Worm (Caenorhabditis elegans) whole organism, L2 larva: ENCODE results near the gene algn-9.

Experiments used
- C34F6.9 ChIP-seq: fragments of 150-350 bp; optimal IDR thresholded peaks from 2 replicates; lab custom pipeline; 2014; ENCODE audit warnings: missing biosample characterization, missing genetic modification characterization
- F13H6.1 ChIP-seq: sonication (generic microtip); optimal IDR thresholded peaks from 2 replicates; lab custom pipeline; 2016; ENCODE audit warnings: missing genetic modification characterization, missing compliant biosample characterization
- R02D3.7 ChIP-seq: fragments of 150-350 bp; optimal IDR thresholded peaks from 2 replicates; lab custom pipeline; 2014; ENCODE audit warnings: missing biosample characterization, missing genetic modification characterization
- Y55F3AM.14 ChIP-seq: fragments of 200-800 bp; sonication (Bioruptor generic); optimal IDR thresholded peaks from 2 replicates; lab custom pipeline; 2018; ENCODE audit warnings: mild to moderate bottlenecking, missing genetic modification characterization, missing compliant biosample characterization
- ZK546.5 ChIP-seq: sonication (generic microtip); optimal IDR thresholded peaks from 2 replicates; lab custom pipeline; 2017; ENCODE audit warnings: missing biosample characterization, missing genetic modification characterization
- alr-1 ChIP-seq: fragments of 150-350 bp; optimal IDR thresholded peaks from 2 replicates; lab custom pipeline; 2014; ENCODE audit warnings: missing biosample characterization, missing genetic modification characterization
- aly-2 ChIP-seq: fragments of 150-350 bp; optimal IDR thresholded peaks from 2 replicates; lab custom pipeline; 2014; ENCODE audit warnings: missing biosample characterization, missing genetic modification characterization
- ama-1 ChIP-seq: fragments of 150-350 bp; optimal IDR thresholded peaks from 2 replicates; lab custom pipeline; 2018; ENCODE audit warnings: inconsistent platforms
- blmp-1 ChIP-seq: sonication (generic microtip); optimal IDR thresholded peaks from 2 replicates; lab custom pipeline; 2017; ENCODE audit warnings: missing genetic modification characterization, mild to moderate bottlenecking, missing compliant biosample characterization, antibody characterized with exemption, moderate library complexity; ENCODE audit not compliant: insufficient read depth
- ceh-16 ChIP-seq: fragments of 150-350 bp; optimal IDR thresholded peaks from 2 replicates; lab custom pipeline; 2014; ENCODE audit warnings: missing biosample characterization, missing genetic modification characterization
- ceh-82 ChIP-seq: fragments of 150-350 bp; optimal IDR thresholded peaks from 2 replicates; lab custom pipeline; 2014; ENCODE audit warnings: missing biosample characterization, missing genetic modification characterization
- crh-2 ChIP-seq: sonication (generic microtip); optimal IDR thresholded peaks from 2 replicates; lab custom pipeline; 2017; ENCODE audit warnings: missing biosample characterization, missing genetic modification characterization
- dmd-4 ChIP-seq: sonication (generic microtip); optimal IDR thresholded peaks from 2 replicates; lab custom pipeline; 2017; ENCODE audit warnings: missing biosample characterization, missing genetic modification characterization
- egl-27 ChIP-seq: sonication (generic microtip); optimal IDR thresholded peaks from 3 replicates; lab custom pipeline; 2017; ENCODE audit warnings: missing biosample characterization, missing genetic modification reagents, missing genetic modification characterization
- elt-1 ChIP-seq: fragments of 150-350 bp; optimal IDR thresholded peaks from 2 replicates; lab custom pipeline; 2014; ENCODE audit warnings: missing biosample characterization, missing genetic modification characterization
- elt-3 ChIP-seq: sonication (generic microtip); optimal IDR thresholded peaks from 2 replicates; lab custom pipeline; 2017; ENCODE audit warnings: missing biosample characterization, missing genetic modification characterization
- fos-1 ChIP-seq: fragments of 150-350 bp; optimal IDR thresholded peaks from 2 replicates; lab custom pipeline; 2014; ENCODE audit warnings: missing biosample characterization, missing genetic modification characterization
- gmeb-1 ChIP-seq: fragments of 150-350 bp; optimal IDR thresholded peaks from 2 replicates; lab custom pipeline; 2014; ENCODE audit warnings: missing biosample characterization, missing genetic modification characterization
- lin-11 ChIP-seq: fragments of 150-350 bp; sonication (generic microtip); optimal IDR thresholded peaks from 2 replicates; lab custom pipeline; 2014; ENCODE audit warnings: missing biosample characterization, missing genetic modification characterization, inconsistent platforms, mixed read lengths
- lin-13 ChIP-seq: fragments of 150-350 bp; optimal IDR thresholded peaks from 2 replicates; lab custom pipeline; 2014; ENCODE audit warnings: missing biosample characterization, missing genetic modification reagents, missing genetic modification characterization
- lin-39 ChIP-seq: fragments of 150-350 bp; optimal IDR thresholded peaks from 2 replicates; lab custom pipeline; 2014; ENCODE audit warnings: missing biosample characterization, missing genetic modification reagents, missing genetic modification characterization
- lsy-2 ChIP-seq, 2 experiments: fragments of 150-350 bp in 1 of 2; sonication (generic microtip) in 1 of 2; optimal IDR thresholded peaks; 2 replicates each; lab custom pipeline; 2014 to 2017; ENCODE audit warnings: missing biosample characterization in 2 of 2, missing genetic modification characterization in 2 of 2
- mab-5 ChIP-seq: fragments of 150-350 bp; optimal IDR thresholded peaks from 2 replicates; lab custom pipeline; 2014; ENCODE audit warnings: missing biosample characterization, missing genetic modification characterization
- mbf-1 ChIP-seq: sonication (generic microtip); optimal IDR thresholded peaks from 2 replicates; lab custom pipeline; 2017; ENCODE audit warnings: missing biosample characterization, missing genetic modification characterization
- mdl-1 ChIP-seq, 2 experiments: fragments of 150-350 bp in 1 of 2; sonication (generic microtip) in 1 of 2; optimal IDR thresholded peaks; 2 replicates each; lab custom pipeline; 2017; ENCODE audit warnings: missing biosample characterization in 2 of 2, missing genetic modification characterization in 2 of 2
- nhr-10 ChIP-seq: sonication (generic microtip); optimal IDR thresholded peaks from 2 replicates; lab custom pipeline; 2017; ENCODE audit warnings: missing biosample characterization, missing genetic modification characterization
- nhr-11 ChIP-seq: fragments of 150-350 bp; optimal IDR thresholded peaks from 2 replicates; lab custom pipeline; 2014; ENCODE audit warnings: missing biosample characterization, missing genetic modification characterization
- nhr-12 ChIP-seq: fragments of 150-350 bp; optimal IDR thresholded peaks from 2 replicates; lab custom pipeline; 2014; ENCODE audit warnings: missing biosample characterization, missing genetic modification characterization
- nhr-129 ChIP-seq: fragments of 150-350 bp; optimal IDR thresholded peaks from 2 replicates; lab custom pipeline; 2014; ENCODE audit warnings: missing biosample characterization, missing genetic modification characterization
- nhr-21 ChIP-seq: fragments of 150-350 bp; optimal IDR thresholded peaks from 2 replicates; lab custom pipeline; 2014; ENCODE audit warnings: missing biosample characterization, missing genetic modification characterization
- nhr-23 ChIP-seq: fragments of 150-350 bp; optimal IDR thresholded peaks from 2 replicates; lab custom pipeline; 2014; ENCODE audit warnings: missing biosample characterization, missing genetic modification reagents, missing genetic modification characterization
- nhr-237 ChIP-seq: fragments of 150-350 bp; optimal IDR thresholded peaks from 2 replicates; lab custom pipeline; 2014; ENCODE audit warnings: missing biosample characterization, missing genetic modification characterization
- nhr-25 ChIP-seq: fragments of 150-350 bp; sonication (generic microtip); optimal IDR thresholded peaks from 3 replicates; lab custom pipeline; 2014; ENCODE audit warnings: missing biosample characterization, missing genetic modification characterization
- nhr-6 ChIP-seq: fragments of 150-350 bp; optimal IDR thresholded peaks from 2 replicates; lab custom pipeline; 2014; ENCODE audit warnings: missing biosample characterization, missing genetic modification characterization
- nhr-77 ChIP-seq: fragments of 150-350 bp; optimal IDR thresholded peaks from 2 replicates; lab custom pipeline; 2014; ENCODE audit warnings: missing biosample characterization, missing genetic modification characterization
- peb-1 ChIP-seq: fragments of 150-350 bp; optimal IDR thresholded peaks from 2 replicates; lab custom pipeline; 2014; ENCODE audit warnings: missing biosample characterization, missing genetic modification characterization
- sem-4 ChIP-seq: fragments of 150-350 bp; optimal IDR thresholded peaks from 2 replicates; lab custom pipeline; 2014; ENCODE audit warnings: missing biosample characterization, missing genetic modification reagents, missing genetic modification characterization
- skn-1 ChIP-seq: sonication (generic microtip); optimal IDR thresholded peaks from 2 replicates; lab custom pipeline; 2017; ENCODE audit warnings: missing biosample characterization, missing genetic modification characterization
- sma-3 ChIP-seq: sonication (generic microtip); optimal IDR thresholded peaks from 2 replicates; lab custom pipeline; 2016; ENCODE audit warnings: missing genetic modification reagents, missing genetic modification characterization, missing compliant biosample characterization
- sma-9 ChIP-seq, 2 experiments: fragments of 150-350 bp in 1 of 2; sonication (generic microtip) in 1 of 2; optimal IDR thresholded peaks; 2 replicates each; lab custom pipeline; 2014 to 2016; ENCODE audit warnings: missing genetic modification characterization in 2 of 2, mild to moderate bottlenecking in 1 of 2, missing biosample characterization in 1 of 2, missing compliant biosample characterization in 1 of 2, missing genetic modification reagents in 1 of 2, moderate library complexity in 1 of 2
- snpc-4 ChIP-seq: fragments of 150-350 bp; optimal IDR thresholded peaks from 2 replicates; lab custom pipeline; 2014; ENCODE audit warnings: missing biosample characterization, missing genetic modification characterization
- unc-39 ChIP-seq: fragments of 150-350 bp; optimal IDR thresholded peaks from 2 replicates; lab custom pipeline; 2014; ENCODE audit warnings: missing biosample characterization, missing genetic modification characterization
- unc-55 ChIP-seq: fragments of 150-350 bp; sonication (generic microtip); optimal IDR thresholded peaks from 3 replicates; lab custom pipeline; 2014; ENCODE audit warnings: missing biosample characterization, missing genetic modification reagents, missing genetic modification characterization
- unc-62 ChIP-seq: fragments of 150-350 bp; optimal IDR thresholded peaks from 2 replicates; lab custom pipeline; 2014; ENCODE audit warnings: missing biosample characterization, missing genetic modification reagents, missing genetic modification characterization
- zag-1 ChIP-seq: fragments of 150-350 bp; optimal IDR thresholded peaks from 2 replicates; lab custom pipeline; 2014; ENCODE audit warnings: missing biosample characterization, missing genetic modification characterization
- ztf-1 ChIP-seq: fragments of 200-800 bp; sonication (Bioruptor generic); conservative IDR thresholded peaks from 2 replicates; pipeline ENCODE4 v1.3.6; 2022; ENCODE audit warnings: missing genetic modification characterization, missing compliant biosample characterization
- ztf-11 ChIP-seq: sonication (generic microtip); optimal IDR thresholded peaks from 2 replicates; lab custom pipeline; 2017; ENCODE audit warnings: missing biosample characterization, missing genetic modification characterization
- ztf-4 ChIP-seq: fragments of 150-350 bp; optimal IDR thresholded peaks from 2 replicates; lab custom pipeline; 2014; ENCODE audit warnings: missing biosample characterization, missing genetic modification characterization

algn-9 gene

DNA sequence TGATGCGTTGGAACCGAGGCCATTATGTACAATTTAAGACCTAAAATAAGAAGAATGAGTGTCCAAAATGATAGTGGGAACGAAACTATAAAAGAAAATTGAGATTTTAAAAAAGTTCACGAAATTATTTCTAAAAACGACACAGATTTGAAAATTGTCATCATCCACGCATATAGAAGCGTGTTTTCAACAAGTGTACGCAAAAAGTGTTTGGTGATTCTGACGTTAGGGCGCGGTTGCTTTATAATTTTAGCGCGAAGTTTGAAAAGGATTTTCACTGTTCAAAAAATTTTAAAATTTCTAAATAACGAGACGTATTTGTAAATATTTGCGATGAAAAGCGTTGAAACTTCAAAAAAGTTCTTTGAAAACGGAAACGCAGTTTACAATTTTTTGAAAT is 20.8 kb upstream of the algn-9 start, which contains the start of gene cdc-48.1:
cdc-48.1 (minus strand) TSS at position 40 of the 400 bp plus-strand sequence.
- TF ChIP-seq lsy-2 (tag; optimal IDR thresholded peaks at IDR 0.05; lab: Kevin White, UChicago) (peak; percentile 98 to 99), dmd-4 (peak; percentile 78), sma-3 (GFP tag; lab: Kevin White, UChicago) (peak; percentile 100), ceh-16 (tag; lab: Kevin White, UChicago) (peak; percentile 100), alr-1 (tag; lab: Kevin White, UChicago) (no peak), aly-2 (tag; lab: Kevin White, UChicago) (peak; percentile 81), Y55F3AM.14 (peak; percentile 99), nhr-77 (tag; lab: Kevin White, UChicago) (peak; percentile 99), egl-27 (tag; lab: Kevin White, UChicago) (peak; percentile 100), nhr-237 (tag; lab: Kevin White, UChicago) (peak; percentile 93), nhr-23 (tag; lab: Kevin White, UChicago) (peak; percentile 62), snpc-4 (tag; lab: Kevin White, UChicago) (peak; percentile 95), ceh-82 (tag; lab: Kevin White, UChicago) (peak; percentile 98), nhr-12 (tag; lab: Kevin White, UChicago) (peak; percentile 84), peb-1 (tag; lab: Kevin White, UChicago) (peak; percentile 55), ama-1 (peak; percentile 97), unc-62 (GFP tag; lab: Kevin White, UChicago) (peak; percentile 98), nhr-10 (tag; lab: Kevin White, UChicago) (peak; percentile 95), blmp-1 (peak; percentile 97), nhr-129 (peak; percentile 99), F13H6.1 (tag; lab: Kevin White, UChicago) (peak; percentile 100), zag-1 (peak; percentile 100), ztf-4 (tag; lab: Kevin White, UChicago) (peak; percentile 100), unc-39 (tag; lab: Kevin White, UChicago) (peak; percentile 57), elt-1 (tag; lab: Kevin White, UChicago) (peak; percentile 47), gmeb-1 (tag; lab: Kevin White, UChicago) (peak; percentile 100), elt-3 (no peak), R02D3.7 (tag; lab: Kevin White, UChicago) (peak; percentile 91), mab-5 (tag; lab: Kevin White, UChicago) (peak; percentile 98), crh-2 (tag; lab: Kevin White, UChicago) (peak; percentile 100), fos-1 (peak; percentile 100), nhr-25 (tag; lab: Kevin White, UChicago) (peak; percentile 100), mdl-1 (tag; optimal IDR thresholded peaks at IDR 0.05; lab: Kevin White, UChicago) (peak; percentile 39 to 97), nhr-11 (tag; lab: Kevin White, UChicago) (peak; percentile 98), mbf-1 (peak; percentile 70), sem-4 (peak; percentile 100), nhr-21 (tag; lab: Kevin White, UChicago) (peak; percentile 100), unc-55 (peak; percentile 100), C34F6.9 (tag; lab: Kevin White, UChicago) (peak; percentile 100), ZK546.5 (tag; lab: Kevin White, UChicago) (peak; percentile 93), ztf-11 (tag; lab: Kevin White, UChicago) (peak; percentile 87), sma-9 (GFP tag; optimal IDR thresholded peaks at IDR 0.05; lab: Kevin White, UChicago) (peak; percentile 100), sma-9 (tag; optimal IDR thresholded peaks at IDR 0.05; lab: Kevin White, UChicago) (peak; percentile 49), skn-1 (tag; lab: Kevin White, UChicago) (peak; percentile 100), lin-13 (peak; percentile 100), ztf-1 (GFP tag; lab: Robert Waterston, UW) (peak; percentile 99; the same call in 1 of the 2 replicates), nhr-6 (tag; lab: Kevin White, UChicago) (peak; percentile 100), lin-39 (tag; lab: Kevin White, UChicago) (peak; percentile 99), lin-11 (tag; lab: Kevin White, UChicago) (peak; percentile 98)
